Worm (Caenorhabditis elegans) whole organism, L1 larva: ENCODE data around the gene clec-149.

Experiments used
- C16A3.4 ChIP-seq: fragments of 150-350 bp; optimal IDR thresholded peaks from 2 replicates; lab custom pipeline; 2014; ENCODE audit warnings: missing biosample characterization, missing genetic modification characterization
- F16B12.6 ChIP-seq: fragments of 150-350 bp; optimal IDR thresholded peaks from 2 replicates; lab custom pipeline; 2014; ENCODE audit warnings: missing biosample characterization, missing genetic modification characterization
- alr-1 ChIP-seq: fragments of 200-800 bp; sonication (Bioruptor generic); optimal IDR thresholded peaks from 2 replicates; lab custom pipeline; 2018; ENCODE audit warnings: borderline replicate concordance, mild to moderate bottlenecking, missing genetic modification characterization, missing compliant biosample characterization
- aly-2 ChIP-seq: fragments of 150-350 bp; optimal IDR thresholded peaks from 2 replicates; lab custom pipeline; 2014; ENCODE audit warnings: missing biosample characterization, missing genetic modification characterization
- blmp-1 ChIP-seq: fragments of 150-350 bp; optimal IDR thresholded peaks from 2 replicates; lab custom pipeline; 2014; ENCODE audit warnings: missing biosample characterization, missing genetic modification characterization
- ceh-8 ChIP-seq: fragments of 200-800 bp; sonication (Bioruptor generic); optimal IDR thresholded peaks from 2 replicates; lab custom pipeline; 2018; ENCODE audit warnings: mild to moderate bottlenecking, missing genetic modification characterization, moderate library complexity, missing compliant biosample characterization
- ceh-82 ChIP-seq, 3 experiments: fragments of 150-350 bp in 1 of 3; sonication (generic microtip) in 2 of 3; optimal IDR thresholded peaks; 2 replicates each; lab custom pipeline; 2014 to 2017; ENCODE audit warnings: missing biosample characterization in 3 of 3, missing genetic modification characterization in 3 of 3
- ceh-88 ChIP-seq: fragments of 200-800 bp; sonication (Bioruptor generic); IDR thresholded peaks from 2 replicates; pipeline ENCODE4 v1.3.6; 2022; ENCODE audit warnings: missing genetic modification characterization, missing compliant biosample characterization
- ceh-90 ChIP-seq: sonication (generic microtip); optimal IDR thresholded peaks from 2 replicates; lab custom pipeline; 2016; ENCODE audit warnings: missing genetic modification characterization, missing compliant biosample characterization
- ces-1 ChIP-seq: fragments of 150-350 bp; optimal IDR thresholded peaks from 2 replicates; lab custom pipeline; 2014; ENCODE audit warnings: missing biosample characterization, missing genetic modification reagents, missing genetic modification characterization
- dpl-1 ChIP-seq, 3 experiments: fragments of 150-350 bp in 2 of 3; sonication (generic microtip) in 1 of 3; optimal IDR thresholded peaks; 2 replicates each; lab custom pipeline; 2014 to 2017; ENCODE audit warnings: missing biosample characterization in 3 of 3, missing genetic modification characterization in 3 of 3, missing genetic modification reagents in 3 of 3
- efl-1 ChIP-seq, 4 experiments: fragments of 150-350 bp; optimal IDR thresholded peaks in 3 of 4; peaks in 1 of 4; 1 replicate in 1 of 4; 2 replicates in 3 of 4; lab custom pipeline; 2014; ENCODE audit warnings: missing biosample characterization in 2 of 4, missing genetic modification characterization in 2 of 4, missing genetic modification reagents in 2 of 4
- egl-13 ChIP-seq: sonication (generic microtip); optimal IDR thresholded peaks from 2 replicates; lab custom pipeline; 2016; ENCODE audit warnings: missing genotype, missing genetic modification reagents, missing genetic modification characterization, missing compliant biosample characterization
- egl-27 ChIP-seq, 2 experiments: fragments of 150-350 bp in 1 of 2; sonication (generic microtip); optimal IDR thresholded peaks; 3 replicates each; lab custom pipeline; 2017 to 2018; ENCODE audit warnings: missing biosample characterization in 2 of 2, missing genetic modification characterization in 2 of 2, missing genetic modification reagents in 2 of 2
- ets-5 ChIP-seq: fragments of 200-800 bp; sonication (Bioruptor generic); IDR thresholded peaks from 2 replicates; pipeline ENCODE4 v1.3.6; 2022; ENCODE audit warnings: missing genetic modification characterization, missing compliant biosample characterization
- fkh-10 ChIP-seq: sonication (generic microtip); optimal IDR thresholded peaks from 2 replicates; lab custom pipeline; 2017; ENCODE audit warnings: missing biosample characterization, missing genetic modification reagents, missing genetic modification characterization
- fos-1 ChIP-seq: fragments of 150-350 bp; optimal IDR thresholded peaks from 2 replicates; lab custom pipeline; 2014; ENCODE audit warnings: missing biosample characterization, missing genetic modification characterization
- hlh-17 ChIP-seq: fragments of 200-800 bp; sonication (Bioruptor generic); optimal IDR thresholded peaks from 2 replicates; lab custom pipeline; 2018; ENCODE audit warnings: missing genetic modification characterization, mild to moderate bottlenecking, missing compliant biosample characterization, moderate library complexity, borderline replicate concordance
- hlh-4 ChIP-seq: sonication (generic microtip); optimal IDR thresholded peaks from 2 replicates; lab custom pipeline; 2016; ENCODE audit warnings: mild to moderate bottlenecking, missing genetic modification characterization, missing compliant biosample characterization
- irx-1 ChIP-seq: sonication (generic microtip); optimal IDR thresholded peaks from 2 replicates; lab custom pipeline; 2016; ENCODE audit warnings: missing genetic modification characterization, missing compliant biosample characterization
- lin-13 ChIP-seq: fragments of 150-350 bp; optimal IDR thresholded peaks from 2 replicates; lab custom pipeline; 2014; ENCODE audit warnings: missing biosample characterization, missing genetic modification reagents, missing genetic modification characterization
- lin-14 ChIP-seq: fragments of 200-800 bp; sonication (Bioruptor generic); optimal IDR thresholded peaks from 2 replicates; lab custom pipeline; 2018; ENCODE audit warnings: mild to moderate bottlenecking, missing genetic modification characterization, moderate library complexity, missing compliant biosample characterization
- lin-35 ChIP-seq, 2 experiments: fragments of 150-350 bp; optimal IDR thresholded peaks; 2 replicates each; lab custom pipeline; 2014; ENCODE audit warnings: missing biosample characterization in 2 of 2, missing genetic modification characterization in 2 of 2, missing genetic modification reagents in 2 of 2
- lin-39 ChIP-seq: fragments of 150-350 bp; optimal IDR thresholded peaks from 2 replicates; lab custom pipeline; 2014; ENCODE audit warnings: missing biosample characterization, missing genetic modification reagents, missing genetic modification characterization
- lsy-2 ChIP-seq, 2 experiments: fragments of 150-350 bp; optimal IDR thresholded peaks; 2 replicates each; lab custom pipeline; 2014; ENCODE audit warnings: missing biosample characterization in 2 of 2, missing genetic modification characterization in 2 of 2
- mdl-1 ChIP-seq, 2 experiments: fragments of 150-350 bp; optimal IDR thresholded peaks; 2 replicates each; lab custom pipeline; 2014 to 2017; ENCODE audit warnings: missing biosample characterization in 2 of 2, missing genetic modification characterization in 2 of 2, inconsistent platforms in 1 of 2
- mef-2 ChIP-seq: fragments of 150-350 bp; optimal IDR thresholded peaks from 2 replicates; lab custom pipeline; 2014; ENCODE audit warnings: missing biosample characterization, missing genetic modification characterization
- nhr-12 ChIP-seq: sonication (generic microtip); optimal IDR thresholded peaks from 2 replicates; lab custom pipeline; 2017; ENCODE audit warnings: missing biosample characterization, missing genetic modification characterization
- nhr-19 ChIP-seq: fragments of 200-800 bp; sonication (Bioruptor generic); conservative IDR thresholded peaks from 2 replicates; pipeline ENCODE4 v1.3.6; 2022; ENCODE audit warnings: missing genetic modification characterization, missing compliant biosample characterization
- nhr-20 ChIP-seq: sonication (generic microtip); optimal IDR thresholded peaks from 2 replicates; lab custom pipeline; 2016; ENCODE audit warnings: mild to moderate bottlenecking, missing genetic modification characterization, missing compliant biosample characterization
- nhr-237 ChIP-seq: fragments of 150-350 bp; optimal IDR thresholded peaks from 2 replicates; lab custom pipeline; 2014; ENCODE audit warnings: missing biosample characterization, missing genetic modification characterization
- nhr-71 ChIP-seq: sonication (generic microtip); optimal IDR thresholded peaks from 2 replicates; lab custom pipeline; 2016; ENCODE audit warnings: mild to moderate bottlenecking, missing genetic modification characterization, moderate library complexity, missing compliant biosample characterization
- nhr-76 ChIP-seq: sonication (generic microtip); optimal IDR thresholded peaks from 2 replicates; lab custom pipeline; 2017; ENCODE audit warnings: missing biosample characterization, missing genetic modification characterization
- nhr-77 ChIP-seq: fragments of 150-350 bp; optimal IDR thresholded peaks from 2 replicates; lab custom pipeline; 2014; ENCODE audit warnings: missing biosample characterization, missing genetic modification characterization
- rnt-1 ChIP-seq: sonication (generic microtip); optimal IDR thresholded peaks from 2 replicates; lab custom pipeline; 2016; ENCODE audit warnings: mild to moderate bottlenecking, missing genetic modification characterization, moderate library complexity, missing compliant biosample characterization
- skn-1 ChIP-seq: fragments of 150-350 bp; optimal IDR thresholded peaks from 2 replicates; lab custom pipeline; 2014; ENCODE audit warnings: missing biosample characterization, missing genetic modification characterization
- sptf-1 ChIP-seq: fragments of 150-350 bp; optimal IDR thresholded peaks from 2 replicates; lab custom pipeline; 2014; ENCODE audit warnings: missing biosample characterization, missing genetic modification characterization
- sup-37 ChIP-seq: fragments of 200-800 bp; sonication (Bioruptor generic); optimal IDR thresholded peaks from 2 replicates; lab custom pipeline; 2018; ENCODE audit warnings: mild to moderate bottlenecking, missing genetic modification characterization, missing compliant biosample characterization
- tbx-2 ChIP-seq: sonication (generic microtip); optimal IDR thresholded peaks from 2 replicates; lab custom pipeline; 2016; ENCODE audit warnings: missing genetic modification characterization, missing compliant biosample characterization
- unc-98 ChIP-seq: fragments of 200-800 bp; sonication (Bioruptor generic); IDR thresholded peaks from 2 replicates; pipeline ENCODE4 v1.3.6; 2022; ENCODE audit warnings: missing genetic modification characterization, missing compliant biosample characterization
- vab-15 ChIP-seq: sonication (generic microtip); optimal IDR thresholded peaks from 2 replicates; lab custom pipeline; 2017; ENCODE audit warnings: missing genotype, mild to moderate bottlenecking, missing genetic modification characterization, missing compliant biosample characterization
- xbp-1 ChIP-seq: sonication (generic microtip); optimal IDR thresholded peaks from 2 replicates; lab custom pipeline; 2016; ENCODE audit warnings: missing genetic modification characterization, missing compliant biosample characterization
- zag-1 ChIP-seq: fragments of 150-350 bp; optimal IDR thresholded peaks from 2 replicates; lab custom pipeline; 2014; ENCODE audit warnings: missing biosample characterization, missing genetic modification characterization
- zip-4 ChIP-seq: fragments of 200-800 bp; sonication (Bioruptor generic); optimal IDR thresholded peaks from 2 replicates; lab custom pipeline; 2018; ENCODE audit warnings: mild to moderate bottlenecking, missing genetic modification characterization, moderate library complexity, missing compliant biosample characterization

clec-149 gene

DNA sequence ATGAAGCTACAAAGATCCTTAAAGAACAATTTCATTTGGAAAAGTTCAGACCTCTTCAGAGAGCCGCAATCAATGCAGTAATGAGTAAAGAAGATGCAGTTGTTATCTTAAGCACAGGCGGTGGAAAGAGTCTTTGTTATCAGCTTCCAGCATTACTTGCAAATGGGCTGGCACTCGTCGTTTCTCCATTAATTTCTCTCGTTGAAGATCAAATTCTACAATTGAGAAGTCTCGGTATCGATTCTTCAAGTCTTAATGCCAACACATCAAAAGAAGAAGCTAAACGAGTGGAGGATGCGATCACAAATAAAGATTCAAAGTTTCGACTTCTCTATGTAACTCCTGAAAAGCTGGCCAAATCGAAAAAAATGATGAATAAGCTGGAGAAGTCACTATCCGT is 33.9 kb downstream of the clec-149 start:
- TF ChIP-seq blmp-1 (tag; lab: Kevin White, UChicago) (no peak), ceh-82 (tag; optimal IDR thresholded peaks at IDR 0.05; lab: Kevin White, UChicago) (no peak), ceh-88 (GFP tag; lab: Robert Waterston, UW) (no peak), tbx-2 (tag; lab: Kevin White, UChicago) (no peak)
- TF ChIP-seq, all 84 proteins: peak for 0

DNA sequence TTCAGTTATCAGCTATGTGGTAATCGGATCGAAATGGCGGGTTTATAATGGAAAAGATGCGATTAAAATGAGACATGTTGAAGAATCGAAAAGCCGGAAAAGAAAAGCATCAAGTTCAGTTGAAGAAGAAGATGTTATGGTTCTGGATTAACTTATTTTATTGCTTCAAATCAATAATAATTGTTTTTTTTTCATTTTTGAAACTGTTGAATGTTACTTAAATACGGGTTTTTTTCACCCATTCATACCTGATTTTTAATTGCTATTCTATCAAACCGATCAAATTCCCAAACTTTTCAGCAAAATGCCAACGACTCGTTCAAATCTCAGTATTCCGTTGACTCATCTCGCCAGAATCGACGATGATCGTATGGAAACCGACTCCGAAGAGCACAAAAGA is 36.9 kb downstream of the clec-149 start, which contains the start of gene exos-4.2:
TSS of gene exos-4.2 (plus strand) at position 301 of the 400 bp plus-strand sequence.
- no peak for TF ChIP-seq lin-14
- no peak for TF ChIP-seq dpl-1 (GFP tag; optimal IDR thresholded peaks at IDR 0.05; lab: Kevin White, UChicago)
- no peak for TF ChIP-seq lin-13 (GFP tag; lab: Kevin White, UChicago)
- no peak for TF ChIP-seq alr-1 (tag; lab: Kevin White, UChicago)
- TF ChIP-seq nhr-76 (tag; lab: Kevin White, UChicago) = no peak
- TF ChIP-seq C16A3.4 (tag; lab: Kevin White, UChicago) = no peak
- no peak for TF ChIP-seq nhr-237 (tag; lab: Kevin White, UChicago)
- no peak for TF ChIP-seq nhr-12 (tag; lab: Kevin White, UChicago)
- TF ChIP-seq, all 84 proteins: peak for 0

DNA sequence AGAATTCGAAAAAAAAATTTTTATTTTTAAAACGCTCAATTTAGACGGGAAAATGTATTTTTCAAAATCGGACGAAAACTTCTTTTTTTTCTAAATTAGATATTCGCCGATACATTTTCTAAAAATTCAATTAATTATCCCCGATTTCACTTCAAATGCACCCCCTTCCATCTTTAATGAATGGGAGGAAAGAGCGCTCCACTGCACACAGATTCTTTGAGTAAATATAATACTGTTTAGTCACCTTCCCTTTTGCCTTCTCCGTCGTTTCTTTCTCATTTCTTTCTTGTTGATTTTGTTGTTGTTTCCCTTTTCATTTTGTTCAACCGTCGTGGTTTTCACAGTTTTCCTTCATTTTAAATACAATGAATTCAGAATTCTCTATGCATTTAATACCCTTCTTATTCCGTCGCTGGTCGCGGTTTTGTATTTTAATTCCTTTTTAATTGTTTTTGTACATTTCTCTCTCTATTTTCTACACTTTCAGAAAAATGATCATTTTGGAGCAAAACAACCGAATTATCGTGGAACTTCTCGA is 38.9 kb downstream of the clec-149 start, which contains the start of gene arx-4:
TSS of gene arx-4 (plus strand) at position 488 of the 538 bp plus-strand sequence.
- no peak for TF ChIP-seq unc-98 (GFP tag; lab: Robert Waterston, UW)
- no peak for TF ChIP-seq ets-5 (GFP tag; lab: Robert Waterston, UW)
- no peak for TF ChIP-seq xbp-1
- TF ChIP-seq vab-15 (tag; lab: Kevin White, UChicago) = no peak
- no peak for TF ChIP-seq zip-4
- peak in 1 of 3 experiments; percentile 26 for TF ChIP-seq dpl-1 (GFP tag; optimal IDR thresholded peaks at IDR 0.05; lab: Kevin White, UChicago)
- no peak for TF ChIP-seq nhr-19 (GFP tag; lab: Robert Waterston, UW)
- TF ChIP-seq nhr-20 = peak; percentile 13
- no peak for TF ChIP-seq fkh-10
- no peak for TF ChIP-seq nhr-237 (tag; lab: Kevin White, UChicago)
- TF ChIP-seq ceh-90 (tag; lab: Kevin White, UChicago) = no peak
- TF ChIP-seq F16B12.6 = no peak
- TF ChIP-seq sup-37 = no peak
- no peak for TF ChIP-seq lin-39
- no peak for TF ChIP-seq hlh-17 (GFP tag; lab: Kevin White, UChicago)
- TF ChIP-seq skn-1 (tag; lab: Kevin White, UChicago) = peak; percentile 41
- no peak for TF ChIP-seq rnt-1 (tag; lab: Kevin White, UChicago)
- no peak for TF ChIP-seq egl-27 (tag; optimal IDR thresholded peaks at IDR 0.05; lab: Kevin White, UChicago)
- no peak for TF ChIP-seq mef-2 (tag; lab: Kevin White, UChicago)
- TF ChIP-seq fos-1 (tag; lab: Kevin White, UChicago) = peak; percentile 10
- peak; percentile 11 for TF ChIP-seq nhr-71 (tag; lab: Kevin White, UChicago)
- TF ChIP-seq efl-1 (optimal IDR thresholded peaks at IDR 0.05; lab: Kevin White, UChicago) = no peak
- peak; percentile 16 to 84 for TF ChIP-seq efl-1 (GFP tag; optimal IDR thresholded peaks at IDR 0.05 in 1 of 2; lab: Kevin White, UChicago)
- TF ChIP-seq ces-1 (GFP tag; lab: Kevin White, UChicago) = no peak
- TF ChIP-seq lin-35 (GFP tag; optimal IDR thresholded peaks at IDR 0.05; lab: Kevin White, UChicago) = peak in 1 of 2 experiments; percentile 26
- TF ChIP-seq aly-2 (tag; lab: Kevin White, UChicago) = no peak
- peak; percentile 66 for TF ChIP-seq blmp-1 (tag; lab: Kevin White, UChicago)
- TF ChIP-seq hlh-4 (tag; lab: Kevin White, UChicago) = no peak
- TF ChIP-seq sptf-1 (tag; lab: Kevin White, UChicago) = no peak
- no peak for TF ChIP-seq ceh-8 (GFP tag; lab: Kevin White, UChicago)
- TF ChIP-seq nhr-77 (tag; lab: Kevin White, UChicago) = no peak
- peak; percentile 8 for TF ChIP-seq irx-1 (tag; lab: Kevin White, UChicago)
- no peak for TF ChIP-seq mdl-1 (tag; optimal IDR thresholded peaks at IDR 0.05; lab: Kevin White, UChicago)
- no peak for TF ChIP-seq egl-13 (tag; lab: Kevin White, UChicago)
- TF ChIP-seq zag-1 (tag; lab: Kevin White, UChicago) = no peak
- no peak for TF ChIP-seq lsy-2 (tag; optimal IDR thresholded peaks at IDR 0.05; lab: Kevin White, UChicago)
- TF ChIP-seq, all 84 proteins: peak for 9
